Worm (Caenorhabditis elegans) whole organism, young adult: ENCODE data around the gene srh-277.

Experiments used
- B0019.2 ChIP-seq: fragments of 200-800 bp; sonication (Bioruptor generic); conservative IDR thresholded peaks from 2 replicates; pipeline ENCODE4 v1.3.6; 2022; ENCODE audit warnings: missing genetic modification reagents, missing genetic modification characterization, missing compliant biosample characterization
- B0261.1 ChIP-seq: sonication (generic microtip); optimal IDR thresholded peaks from 2 replicates; lab custom pipeline; 2016; ENCODE audit warnings: mild to moderate bottlenecking, missing genetic modification characterization, moderate library complexity, missing compliant biosample characterization
- C06A6.2 ChIP-seq: fragments of 200-800 bp; sonication (Bioruptor generic); conservative IDR thresholded peaks from 2 replicates; pipeline ENCODE4 v1.3.6; 2022; ENCODE audit warnings: missing genetic modification characterization, missing compliant biosample characterization
- F52B5.7 ChIP-seq: sonication (generic microtip); optimal IDR thresholded peaks from 2 replicates; lab custom pipeline; 2016; ENCODE audit warnings: mild to moderate bottlenecking, missing genetic modification characterization, missing compliant biosample characterization
- F55B11.4 ChIP-seq: sonication (generic microtip); optimal IDR thresholded peaks from 2 replicates; lab custom pipeline; 2016; ENCODE audit warnings: missing compliant biosample characterization, missing genetic modification characterization, borderline replicate concordance; ENCODE audit not compliant: insufficient read depth
- F57A8.1 ChIP-seq: fragments of 200-800 bp; sonication (Bioruptor generic); optimal IDR thresholded peaks from 2 replicates; lab custom pipeline; 2018; ENCODE audit warnings: mild to moderate bottlenecking, missing genetic modification characterization, moderate library complexity, missing compliant biosample characterization
- Y67H2A.10 ChIP-seq: fragments of 200-800 bp; sonication (Bioruptor generic); conservative IDR thresholded peaks from 2 replicates; pipeline ENCODE4 v1.3.6; 2022; ENCODE audit warnings: missing genetic modification reagents, missing genetic modification characterization, missing compliant biosample characterization
- aptf-2 ChIP-seq: fragments of 200-800 bp; sonication (Bioruptor generic); conservative IDR thresholded peaks from 2 replicates; pipeline ENCODE4 v1.3.6; 2022; ENCODE audit warnings: missing genetic modification reagents, missing genetic modification characterization, missing compliant biosample characterization
- atf-7 ChIP-seq: sonication (generic microtip); optimal IDR thresholded peaks from 2 replicates; lab custom pipeline; 2017; ENCODE audit warnings: mild to moderate bottlenecking, missing genetic modification characterization, missing compliant biosample characterization
- attf-3 ChIP-seq: fragments of 200-800 bp; sonication (Bioruptor generic); conservative IDR thresholded peaks from 2 replicates; pipeline ENCODE4 v1.3.6; 2022; ENCODE audit warnings: missing genetic modification reagents, missing genetic modification characterization, missing compliant biosample characterization
- attf-6 ChIP-seq: fragments of 200-800 bp; sonication (Bioruptor generic); IDR thresholded peaks from 2 replicates; pipeline ENCODE4 v1.3.6; 2022; ENCODE audit warnings: missing genetic modification reagents, missing genetic modification characterization, missing compliant biosample characterization
- ceh-58 ChIP-seq: fragments of 200-800 bp; sonication (Bioruptor generic); IDR thresholded peaks from 2 replicates; pipeline ENCODE4 v1.3.6; 2022; ENCODE audit warnings: missing genetic modification characterization, missing compliant biosample characterization
- ceh-79 ChIP-seq: sonication (generic microtip); optimal IDR thresholded peaks from 2 replicates; lab custom pipeline; 2017; ENCODE audit warnings: mild to moderate bottlenecking, missing genetic modification characterization, missing compliant biosample characterization
- chd-7 ChIP-seq: sonication (generic microtip); optimal IDR thresholded peaks from 2 replicates; lab custom pipeline; 2016; ENCODE audit warnings: mild to moderate bottlenecking, missing genetic modification characterization, moderate library complexity, missing compliant biosample characterization
- die-1 ChIP-seq: sonication (generic microtip); optimal IDR thresholded peaks from 2 replicates; lab custom pipeline; 2016; ENCODE audit warnings: missing genotype, mild to moderate bottlenecking, missing genetic modification characterization, missing compliant biosample characterization
- dpl-1 ChIP-seq: fragments of 150-350 bp; optimal IDR thresholded peaks from 2 replicates; lab custom pipeline; 2014; ENCODE audit warnings: missing biosample characterization, missing genetic modification reagents, missing genetic modification characterization
- ets-4 ChIP-seq: fragments of 200-800 bp; sonication (Bioruptor generic); optimal IDR thresholded peaks from 2 replicates; lab custom pipeline; 2018; ENCODE audit warnings: mild to moderate bottlenecking, missing genetic modification characterization, missing compliant biosample characterization
- hlh-12 ChIP-seq: sonication (generic microtip); optimal IDR thresholded peaks from 2 replicates; lab custom pipeline; 2016; ENCODE audit warnings: missing genetic modification characterization, missing compliant biosample characterization
- lsl-1 ChIP-seq: fragments of 200-800 bp; sonication (Bioruptor generic); optimal IDR thresholded peaks from 2 replicates; lab custom pipeline; 2018; ENCODE audit warnings: mild to moderate bottlenecking, missing genetic modification characterization, moderate library complexity, missing compliant biosample characterization
- madf-8 ChIP-seq: fragments of 200-800 bp; sonication (Bioruptor generic); conservative IDR thresholded peaks from 2 replicates; pipeline ENCODE4 v1.3.6; 2022; ENCODE audit warnings: missing genetic modification reagents, missing genetic modification characterization, missing compliant biosample characterization
- mcd-1 ChIP-seq: fragments of 200-800 bp; sonication (Bioruptor generic); IDR thresholded peaks from 2 replicates; pipeline ENCODE4 v1.3.6; 2022; ENCODE audit warnings: missing genetic modification reagents, missing genetic modification characterization, missing compliant biosample characterization
- nhr-120 ChIP-seq: fragments of 200-800 bp; sonication (Bioruptor generic); IDR thresholded peaks from 2 replicates; pipeline ENCODE4 v1.3.6; 2022; ENCODE audit warnings: missing genetic modification characterization, missing compliant biosample characterization
- nhr-27 ChIP-seq: fragments of 200-800 bp; sonication (Bioruptor generic); optimal IDR thresholded peaks from 2 replicates; lab custom pipeline; 2018; ENCODE audit warnings: mild to moderate bottlenecking, missing genetic modification characterization, moderate library complexity, missing compliant biosample characterization
- nhr-80 ChIP-seq: sonication (generic microtip); optimal IDR thresholded peaks from 2 replicates; lab custom pipeline; 2016; ENCODE audit warnings: missing genetic modification characterization, missing compliant biosample characterization
- repo-1 ChIP-seq: sonication (generic microtip); optimal IDR thresholded peaks from 2 replicates; lab custom pipeline; 2017; ENCODE audit warnings: mild to moderate bottlenecking, missing genetic modification characterization, missing compliant biosample characterization
- rpc-1 ChIP-seq, 2 experiments: fragments of 150-350 bp in 1 of 2; sonication (generic microtip) in 1 of 2; optimal IDR thresholded peaks; 2 replicates each; lab custom pipeline; 2014 to 2018; ENCODE audit warnings: missing biosample characterization in 1 of 2, missing genetic modification characterization in 1 of 2, missing genetic modification reagents in 1 of 2, missing genotype in 1 of 2
- snpc-1.1 ChIP-seq: sonication (generic microtip); optimal IDR thresholded peaks from 2 replicates; lab custom pipeline; 2017; ENCODE audit warnings: missing genetic modification characterization, mild to moderate bottlenecking, missing compliant biosample characterization, antibody characterized with exemption, moderate library complexity, missing genotype, missing genetic modification reagents; ENCODE audit not compliant: insufficient read depth
- snpc-4 ChIP-seq, 5 experiments: fragments of 150-350 bp in 1 of 5; sonication (generic microtip) in 4 of 5; optimal IDR thresholded peaks; 2 replicates each; lab custom pipeline; 2014 to 2018; ENCODE audit warnings: missing genetic modification characterization in 5 of 5, missing biosample characterization in 3 of 5, antibody characterized with exemption in 2 of 5, mild to moderate bottlenecking in 2 of 5, missing compliant biosample characterization in 2 of 5, missing genotype in 2 of 5, moderate library complexity in 2 of 5, missing genetic modification reagents in 1 of 5
- somi-1 ChIP-seq: fragments of 200-800 bp; sonication (Bioruptor generic); optimal IDR thresholded peaks from 2 replicates; lab custom pipeline; 2018; ENCODE audit warnings: mild to moderate bottlenecking, missing genetic modification characterization, missing compliant biosample characterization
- tbp1 ChIP-seq: fragments of 200-800 bp; sonication (Bioruptor generic); optimal IDR thresholded peaks from 2 replicates; lab custom pipeline; 2018; ENCODE audit warnings: mild to moderate bottlenecking, missing genetic modification characterization, missing compliant biosample characterization
- tbx-9 ChIP-seq: sonication (generic microtip); optimal IDR thresholded peaks from 2 replicates; lab custom pipeline; 2016; ENCODE audit warnings: borderline replicate concordance, missing genetic modification characterization, inconsistent platforms, missing compliant biosample characterization
- unc-130 ChIP-seq: sonication (generic microtip); optimal IDR thresholded peaks from 2 replicates; lab custom pipeline; 2016; ENCODE audit warnings: missing genetic modification reagents, missing genetic modification characterization, missing compliant biosample characterization
- unc-62 ChIP-seq: fragments of 150-350 bp; optimal IDR thresholded peaks from 2 replicates; lab custom pipeline; 2014; ENCODE audit warnings: missing biosample characterization, missing genetic modification reagents, missing genetic modification characterization
- xnd-1 ChIP-seq: sonication (generic microtip); optimal IDR thresholded peaks from 2 replicates; lab custom pipeline; 2016; ENCODE audit warnings: missing genotype, missing genetic modification reagents, missing genetic modification characterization, missing compliant biosample characterization
- zim-3 ChIP-seq: sonication (generic microtip); optimal IDR thresholded peaks from 2 replicates; lab custom pipeline; 2017; ENCODE audit warnings: mild to moderate bottlenecking, missing genetic modification characterization, moderate library complexity, missing compliant biosample characterization
- ztf-26 ChIP-seq: sonication (generic microtip); optimal IDR thresholded peaks from 2 replicates; lab custom pipeline; 2017; ENCODE audit warnings: missing genetic modification characterization, missing compliant biosample characterization
- ztf-3 ChIP-seq: fragments of 200-800 bp; sonication (Bioruptor generic); optimal IDR thresholded peaks from 2 replicates; lab custom pipeline; 2018; ENCODE audit warnings: mild to moderate bottlenecking, missing genetic modification characterization, missing compliant biosample characterization

Gene srh-277

DNA sequence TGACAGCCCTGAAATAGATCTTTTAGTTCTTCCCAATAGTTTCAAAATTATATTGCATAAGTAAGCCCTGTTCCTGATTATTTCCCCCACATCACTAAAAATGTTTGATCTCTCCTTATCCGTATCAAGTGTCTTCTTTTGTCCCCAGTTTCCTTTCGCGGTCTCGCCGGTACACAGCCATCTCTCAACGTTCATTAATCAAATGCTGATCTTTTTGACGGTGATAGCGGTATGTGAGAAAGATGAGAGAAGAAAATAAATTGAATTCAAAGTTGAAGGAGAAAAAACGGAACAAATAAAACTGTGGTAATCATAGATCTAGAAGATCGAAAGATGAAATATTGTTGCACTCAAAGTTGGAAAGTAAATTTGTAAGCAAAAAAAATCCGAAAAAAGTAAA lies 28.7 kb downstream of the srh-277 start:
- TF ChIP-seq F55B11.4 (tag; lab: Kevin White, UChicago) (no peak), ztf-3 (GFP tag; lab: Kevin White, UChicago) (no peak), nhr-80 (tag; lab: Kevin White, UChicago) (no peak), F57A8.1 (GFP tag; lab: Kevin White, UChicago) (no peak), xnd-1 (no peak), zim-3 (tag; lab: Kevin White, UChicago) (no peak), hlh-12 (tag; lab: Kevin White, UChicago) (no peak), die-1 (tag; lab: Kevin White, UChicago) (no peak), snpc-1.1 (tag; lab: Kevin White, UChicago) (no peak), dpl-1 (no peak), Y67H2A.10 (GFP tag; lab: Robert Waterston, UW) (no peak), lsl-1 (no peak), ceh-58 (GFP tag; lab: Robert Waterston, UW) (no peak), repo-1 (tag; lab: Kevin White, UChicago) (no peak), atf-7 (tag; lab: Kevin White, UChicago) (no peak), tbx-9 (tag; lab: Kevin White, UChicago) (no peak)
- TF ChIP-seq, all 124 proteins: peak for 0

DNA sequence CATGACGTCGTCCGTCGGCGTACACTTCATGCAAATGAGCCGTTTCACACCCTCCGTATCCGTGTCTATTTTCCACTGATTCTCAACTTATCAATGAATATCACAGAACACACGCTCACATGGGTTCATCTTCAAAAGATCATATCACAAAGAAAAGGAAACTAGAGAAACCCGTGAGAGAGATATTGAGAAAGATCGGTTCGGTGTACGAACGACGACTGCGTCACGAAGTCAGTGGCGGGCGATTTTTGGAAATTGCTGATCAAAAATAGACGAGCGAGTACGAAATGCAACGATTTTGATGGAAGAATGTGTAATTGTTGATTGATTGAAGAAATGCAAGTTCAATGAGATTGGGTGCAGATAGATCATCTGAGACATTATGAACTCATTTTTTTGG lies 30.3 kb downstream of the srh-277 start:
- TF ChIP-seq chd-7 (tag; lab: Kevin White, UChicago) (no peak), somi-1 (GFP tag; lab: Kevin White, UChicago) (peak; percentile 30), ztf-26 (peak; percentile 65), C06A6.2 (GFP tag; lab: Robert Waterston, UW) (peak; percentile 58; the same call in 1 of the 2 replicates)

DNA sequence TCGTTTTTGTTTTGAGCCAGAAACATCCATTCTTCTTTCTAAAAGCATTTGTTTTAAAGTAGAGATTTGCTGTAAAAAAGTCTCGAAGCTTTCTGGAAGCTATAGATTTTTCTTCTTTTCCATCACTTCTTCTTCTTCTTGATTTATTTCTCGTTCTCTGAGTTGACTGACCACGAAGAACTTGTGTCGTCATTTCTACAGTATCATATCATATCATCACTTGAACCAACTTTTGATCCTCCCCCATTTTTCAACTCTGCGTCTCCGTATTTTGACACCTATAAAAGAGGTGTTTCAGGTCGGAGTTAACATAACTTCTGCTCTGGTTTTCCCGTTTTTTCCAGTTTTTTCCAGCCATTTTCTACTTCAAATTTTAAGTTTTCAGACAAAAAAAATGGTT lies 31.5 kb downstream of the srh-277 start, which contains the start of gene F11A5.9:
F11A5.9 (plus strand) TSS at position 386 of the 400 bp plus-strand sequence.
- TF ChIP-seq mcd-1 (GFP tag; lab: Robert Waterston, UW) = no peak
- TF ChIP-seq B0019.2 = no peak
- TF ChIP-seq madf-8 = no peak
- no peak for TF ChIP-seq ceh-79
- no peak for TF ChIP-seq unc-130 (GFP tag; lab: Kevin White, UChicago)
- TF ChIP-seq, all 124 proteins: peak for 0

DNA sequence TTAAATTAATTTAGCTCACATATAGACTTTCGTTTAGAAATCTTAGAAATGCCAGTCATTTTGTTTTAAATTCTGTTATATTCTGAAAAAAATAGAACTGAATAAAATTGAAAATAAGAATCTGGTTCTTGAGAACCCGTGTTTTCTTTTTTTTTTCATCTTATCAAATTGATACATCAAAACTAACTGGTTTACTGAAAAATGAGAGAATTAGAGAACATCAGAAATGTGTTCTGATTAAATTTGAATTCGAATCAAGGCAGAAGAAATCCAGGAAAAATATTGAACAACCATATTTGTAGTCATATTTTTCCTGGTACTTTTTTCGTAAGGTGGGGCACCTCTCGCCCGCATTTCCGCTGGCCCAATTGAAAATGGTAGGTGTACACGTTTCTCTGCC lies 35.5 kb downstream of the srh-277 start, which contains the start of gene F11A5.15:
F11A5.15 (minus strand) TSS at position 101 of the 400 bp plus-strand sequence.
- no peak for TF ChIP-seq nhr-27 (tag; lab: Kevin White, UChicago)
- no peak for TF ChIP-seq aptf-2
- no peak for TF ChIP-seq attf-3 (GFP tag; lab: Robert Waterston, UW)
- no peak for TF ChIP-seq unc-62 (GFP tag; lab: Kevin White, UChicago)
- TF ChIP-seq F52B5.7 (tag; lab: Kevin White, UChicago) = no peak

DNA sequence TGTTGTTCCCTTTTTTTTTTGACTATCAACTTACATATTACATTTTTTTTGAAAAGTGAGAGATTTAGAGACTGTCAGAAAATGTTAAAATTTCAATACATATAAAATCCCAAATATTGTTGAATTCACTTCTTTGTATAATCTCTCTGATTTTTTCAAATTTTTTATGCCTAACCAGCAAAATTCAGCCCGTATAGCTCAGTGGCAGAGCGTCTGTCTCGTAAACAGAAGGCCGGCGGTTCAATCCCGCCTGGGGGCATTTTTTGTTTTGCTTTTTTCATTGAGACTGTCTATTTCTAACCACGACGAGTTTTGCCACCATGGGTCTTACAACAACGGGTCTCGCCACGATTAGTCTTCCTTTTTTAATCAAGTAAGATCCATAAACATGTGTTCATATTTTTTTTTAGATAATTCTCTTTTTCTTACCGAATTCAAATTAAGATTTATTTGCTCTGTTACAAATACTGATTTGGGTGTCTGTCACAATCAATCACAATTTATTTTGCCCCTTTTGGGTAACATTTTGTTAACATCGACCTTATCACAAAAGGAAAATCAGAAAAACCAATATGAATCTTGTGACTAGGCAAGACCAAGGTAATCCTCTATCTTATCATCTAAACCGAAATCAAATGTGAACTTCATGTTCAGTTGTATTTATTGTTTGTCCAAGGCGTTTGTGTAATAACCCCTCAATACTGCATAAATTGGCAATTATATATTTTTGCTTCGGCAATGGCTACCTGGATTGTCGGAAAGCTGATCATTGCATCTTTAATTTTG lies 36.1 kb downstream of the srh-277 start, which contains the start of gene glc-1:
glc-1 (plus strand) TSS at position 663 of the 786 bp plus-strand sequence.
- peak; percentile 74 for TF ChIP-seq tbp1 (GFP tag; lab: Kevin White, UChicago)
- peak; percentile 29 for TF ChIP-seq rpc-1 (optimal IDR thresholded peaks at IDR 0.05; lab: Kevin White, UChicago)
- peak; percentile 74 for TF ChIP-seq rpc-1 (tag; optimal IDR thresholded peaks at IDR 0.05; lab: Kevin White, UChicago)
- TF ChIP-seq B0261.1 (tag; lab: Kevin White, UChicago) = peak; percentile 42
- no peak for TF ChIP-seq ets-4 (GFP tag; lab: Kevin White, UChicago)
- TF ChIP-seq attf-6 (GFP tag; lab: Robert Waterston, UW) = 0 out of 2 replicates have a peak, but pooled peaks have one; percentile 27
- no peak for TF ChIP-seq snpc-4 (GFP tag; optimal IDR thresholded peaks at IDR 0.05; lab: Kevin White, UChicago)
- peak in 1 of 4 experiments; percentile 21 for TF ChIP-seq snpc-4 (tag; optimal IDR thresholded peaks at IDR 0.05; lab: Kevin White, UChicago)
- no peak for TF ChIP-seq nhr-120 (GFP tag; lab: Robert Waterston, UW)
